Fruit fly (Drosophila melanogaster): ENCODE results near the gene bnl.

bnl gene

DNA sequence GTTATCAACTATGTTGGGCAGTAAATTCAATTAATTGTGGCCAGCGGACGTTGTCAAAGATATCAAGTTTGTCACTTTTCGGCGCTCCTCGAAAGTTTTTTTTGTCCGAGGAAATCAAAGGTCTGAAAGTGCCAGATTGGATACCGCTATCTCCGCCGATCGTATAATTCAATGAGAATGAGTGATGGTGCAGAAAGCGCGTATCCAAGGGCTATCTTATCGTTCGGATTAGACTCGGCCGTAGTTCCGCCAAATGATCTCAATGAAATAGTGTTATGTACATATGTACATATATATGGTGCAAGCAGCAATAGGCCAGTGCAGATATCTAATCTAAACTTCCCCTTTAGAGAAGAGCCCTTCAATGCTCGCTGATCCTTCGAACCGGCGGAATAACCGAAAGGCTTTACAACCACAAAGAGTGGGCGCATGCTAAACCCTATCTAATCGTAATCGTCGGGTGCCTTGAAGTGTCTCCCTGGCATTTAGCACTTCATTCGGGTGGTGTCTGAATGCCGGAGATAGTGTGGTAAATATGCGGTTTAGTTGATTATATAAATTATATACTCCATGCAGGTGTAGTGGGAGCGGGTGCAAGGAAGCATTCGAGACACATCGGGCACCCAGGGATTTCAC lies 36.6 kb upstream of the bnl start:
- TF ChIP-seq Mnt (GFP tag; optimal IDR thresholded peaks at IDR 0.05) (peak; percentile 2), cnc (optimal IDR thresholded peaks at IDR 0.05) (no peak), Crg-1 (GFP tag; optimal IDR thresholded peaks at IDR 0.05) (peak; percentile 8), cic (GFP tag; optimal IDR thresholded peaks at IDR 0.05) (peak; percentile 90), pad (GFP tag; optimal IDR thresholded peaks at IDR 0.05) (no peak)

DNA sequence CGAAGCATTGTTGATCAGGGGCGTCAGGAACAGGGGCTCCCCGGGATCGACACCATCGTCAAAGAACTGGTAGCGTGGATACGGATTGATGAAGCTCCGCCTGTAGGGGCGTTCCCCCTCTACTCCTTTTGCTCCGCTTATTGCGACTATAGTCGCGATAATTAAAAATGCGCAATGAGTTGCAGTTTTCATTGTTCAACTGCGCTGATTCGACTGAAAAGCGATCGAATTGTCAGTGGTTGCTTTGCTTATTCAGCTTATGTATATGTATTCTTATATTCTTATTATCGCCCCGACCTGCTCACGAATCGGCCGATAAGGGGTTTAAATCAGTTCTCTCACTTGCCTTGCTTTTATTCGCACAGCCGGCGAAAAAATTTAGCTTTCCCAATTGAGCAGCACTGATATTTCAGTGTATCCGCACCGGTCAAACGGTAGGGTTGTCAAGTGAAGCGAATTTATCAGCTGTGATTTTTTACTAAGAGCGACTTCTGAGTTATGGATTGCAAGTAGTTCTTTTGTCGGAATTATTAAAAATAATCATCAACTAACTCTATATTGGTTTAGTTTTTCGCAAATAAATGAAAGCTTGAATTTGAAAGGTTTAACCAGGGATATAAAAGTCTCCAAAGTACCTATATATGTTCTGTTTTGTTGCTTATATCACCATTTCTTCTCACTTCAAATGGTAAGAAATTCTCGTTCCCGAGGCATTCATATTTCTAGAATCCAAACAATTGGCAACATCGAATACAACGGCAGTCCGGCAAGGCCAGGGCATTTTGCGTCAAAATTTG lies 27.6 kb upstream of the bnl start, which contains the start of the genes CG4572 and CG4686:
Gene CG4572 (minus strand): TSS at position 415 of the 797 bp plus-strand sequence.
Gene CG4686 (plus strand): TSS at position 518 of the 797 bp plus-strand sequence.
- TF ChIP-seq CG7101 (tag; optimal IDR thresholded peaks at IDR 0.05): peak; percentile 77
- peak; percentile 77 for TF ChIP-seq toe (GFP tag; optimal IDR thresholded peaks at IDR 0.05)
- peak; percentile 88 for TF ChIP-seq CG7045 (GFP tag; optimal IDR thresholded peaks at IDR 0.05)
- TF ChIP-seq tj (GFP tag; optimal IDR thresholded peaks at IDR 0.05): peak; percentile 99
- TF ChIP-seq cnc (optimal IDR thresholded peaks at IDR 0.05): peak; percentile 84 to 96
- peak; percentile 65 for TF ChIP-seq Clk (GFP tag; optimal IDR thresholded peaks at IDR 0.05)
- TF ChIP-seq CG5204 (GFP tag; optimal IDR thresholded peaks at IDR 0.05): peak; percentile 90
- peak; percentile 97 for TF ChIP-seq CG14711 (tag; optimal IDR thresholded peaks at IDR 0.05)
- TF ChIP-seq ovo (GFP tag; optimal IDR thresholded peaks at IDR 0.05): peak; percentile 64
- TF ChIP-seq pad (GFP tag; optimal IDR thresholded peaks at IDR 0.05): peak; percentile 69
- TF ChIP-seq Mnt (GFP tag; optimal IDR thresholded peaks at IDR 0.05): peak; percentile 55
- peak; percentile 75 for TF ChIP-seq cic (GFP tag; optimal IDR thresholded peaks at IDR 0.05)
- peak; percentile 72 for TF ChIP-seq CG33017 (tag; optimal IDR thresholded peaks at IDR 0.05)
- peak; percentile 78 for TF ChIP-seq CG12768 (GFP tag; optimal IDR thresholded peaks at IDR 0.05)
- peak; percentile 91 for TF ChIP-seq Hr96 (GFP tag; optimal IDR thresholded peaks at IDR 0.05)
- TF ChIP-seq CG11617 (GFP tag; optimal IDR thresholded peaks at IDR 0.05): peak; percentile 87
- no peak for TF ChIP-seq kay (GFP tag; ENCODE audit: borderline replicate concordance)
- peak; percentile 82 for TF ChIP-seq bab1 (GFP tag; optimal IDR thresholded peaks at IDR 0.05)
- peak; percentile 73 for TF ChIP-seq CG1620 (GFP tag; optimal IDR thresholded peaks at IDR 0.05)
- peak; percentile 82 for TF ChIP-seq Crg-1 (GFP tag; optimal IDR thresholded peaks at IDR 0.05)

DNA sequence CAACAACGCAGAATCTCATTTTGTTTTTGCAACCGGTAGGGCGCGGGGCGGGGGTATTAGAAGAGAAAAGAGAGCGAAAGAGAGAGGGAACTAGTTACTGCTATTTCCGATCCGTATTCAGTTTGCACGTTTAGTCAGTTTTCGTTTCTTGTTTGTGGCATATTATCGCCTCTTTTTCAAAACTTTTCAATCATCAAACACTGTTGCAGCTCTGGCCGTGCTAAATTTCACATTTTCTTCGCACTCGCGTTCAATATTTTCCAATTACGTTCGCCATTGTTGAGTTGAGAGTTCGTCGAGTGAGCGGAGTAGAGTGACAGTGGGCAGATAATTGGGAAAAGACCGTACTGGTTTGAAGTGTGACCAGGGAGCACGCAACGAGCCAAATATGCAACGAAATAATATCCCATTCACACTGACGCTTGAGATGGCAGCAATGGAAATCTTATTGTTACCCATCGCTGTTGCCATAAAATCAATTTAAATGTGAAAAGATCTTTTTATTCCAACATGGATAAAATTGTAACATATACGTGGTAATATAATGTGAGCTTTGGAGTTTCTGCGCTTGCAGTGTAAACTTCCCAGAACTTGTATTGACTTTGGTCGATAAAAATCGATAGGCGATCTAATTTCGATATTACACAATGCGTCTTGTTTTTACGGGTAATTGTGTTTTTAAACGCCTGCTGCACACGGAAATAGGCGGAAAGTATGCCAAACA lies 24.5 kb upstream of the bnl start, which contains the start of the genes Ire1 and Mrm2:
Gene Ire1 (minus strand): TSS at position 296 of the 724 bp plus-strand sequence.
Gene Mrm2 (plus strand): TSS at position 615 of the 724 bp plus-strand sequence.
- TF ChIP-seq toe (GFP tag; optimal IDR thresholded peaks at IDR 0.05) (peak; percentile 94), ovo (GFP tag; optimal IDR thresholded peaks at IDR 0.05) (peak; percentile 77), cnc (optimal IDR thresholded peaks at IDR 0.05) (no peak), tj (GFP tag; optimal IDR thresholded peaks at IDR 0.05) (peak; percentile 45), CG1620 (GFP tag; optimal IDR thresholded peaks at IDR 0.05) (peak; percentile 88), bab1 (GFP tag; optimal IDR thresholded peaks at IDR 0.05) (peak; percentile 42), CG33017 (tag; optimal IDR thresholded peaks at IDR 0.05) (peak; percentile 38), Mnt (GFP tag; optimal IDR thresholded peaks at IDR 0.05) (peak; percentile 59), CG7101 (tag; optimal IDR thresholded peaks at IDR 0.05) (peak; percentile 73), Crg-1 (GFP tag; optimal IDR thresholded peaks at IDR 0.05) (peak; percentile 66), CG11617 (GFP tag; optimal IDR thresholded peaks at IDR 0.05) (peak; percentile 78), CG12768 (GFP tag; optimal IDR thresholded peaks at IDR 0.05) (peak; percentile 67), pad (GFP tag; optimal IDR thresholded peaks at IDR 0.05) (peak; percentile 61), CG14711 (tag; optimal IDR thresholded peaks at IDR 0.05) (peak; percentile 53), CG7045 (GFP tag; optimal IDR thresholded peaks at IDR 0.05) (peak; percentile 67), Hr96 (GFP tag; optimal IDR thresholded peaks at IDR 0.05) (peak; percentile 86), Clk (GFP tag; optimal IDR thresholded peaks at IDR 0.05) (peak; percentile 70), CG5204 (GFP tag; optimal IDR thresholded peaks at IDR 0.05) (no peak), kay (GFP tag; ENCODE audit: borderline replicate concordance) (no peak), cic (GFP tag; optimal IDR thresholded peaks at IDR 0.05) (peak; percentile 13)

DNA sequence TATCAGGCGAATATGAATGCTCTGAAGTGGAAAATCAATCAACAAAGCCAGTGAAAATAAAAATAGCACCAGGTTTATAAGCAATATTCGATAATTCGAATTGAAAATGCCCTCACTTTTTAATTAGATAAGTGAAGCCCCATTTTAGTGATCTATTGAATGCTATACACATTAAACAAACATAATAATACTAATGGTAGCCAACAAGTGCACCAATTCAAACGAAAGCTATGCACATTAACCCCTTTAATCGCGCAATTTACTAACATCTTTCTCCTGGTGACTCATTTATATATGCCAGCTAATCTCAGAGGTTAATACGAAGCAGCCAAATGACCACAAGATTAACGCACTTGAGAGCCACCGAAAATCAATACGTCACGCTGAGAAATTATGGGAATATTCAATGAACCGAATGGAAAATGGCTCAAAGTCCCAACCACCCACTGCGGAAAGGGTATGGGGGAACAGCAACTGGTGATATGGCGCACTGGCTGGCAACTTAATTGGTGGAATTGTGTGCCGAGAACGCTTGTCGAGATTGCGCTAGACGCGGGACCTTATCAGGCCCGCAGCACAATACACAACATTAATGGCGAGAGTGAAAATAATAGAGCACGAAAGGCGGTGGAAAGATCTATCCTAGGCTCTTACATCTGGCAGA lies 22.9 kb upstream of the bnl start:
- TF ChIP-seq kay (GFP tag; ENCODE audit: borderline replicate concordance): no peak
- TF ChIP-seq Mnt (GFP tag; optimal IDR thresholded peaks at IDR 0.05): peak; percentile 52
- peak; percentile 7 for TF ChIP-seq pad (GFP tag; optimal IDR thresholded peaks at IDR 0.05)
- no peak for TF ChIP-seq CG7101 (tag; optimal IDR thresholded peaks at IDR 0.05)
- peak; percentile 42 for TF ChIP-seq toe (GFP tag; optimal IDR thresholded peaks at IDR 0.05)
- TF ChIP-seq ovo (GFP tag; optimal IDR thresholded peaks at IDR 0.05): peak; percentile 14
- TF ChIP-seq tj (GFP tag; optimal IDR thresholded peaks at IDR 0.05): no peak
- peak; percentile 62 for TF ChIP-seq CG11617 (GFP tag; optimal IDR thresholded peaks at IDR 0.05)
- TF ChIP-seq CG12768 (GFP tag; optimal IDR thresholded peaks at IDR 0.05): peak; percentile 94
- peak; percentile 55 for TF ChIP-seq Hr96 (GFP tag; optimal IDR thresholded peaks at IDR 0.05)
- TF ChIP-seq CG5204 (GFP tag; optimal IDR thresholded peaks at IDR 0.05): no peak
- peak; percentile 16 for TF ChIP-seq CG1620 (GFP tag; optimal IDR thresholded peaks at IDR 0.05)
- peak; percentile 91 for TF ChIP-seq cic (GFP tag; optimal IDR thresholded peaks at IDR 0.05)
- peak; percentile 54 for TF ChIP-seq CG7045 (GFP tag; optimal IDR thresholded peaks at IDR 0.05)
- TF ChIP-seq Crg-1 (GFP tag; optimal IDR thresholded peaks at IDR 0.05): no peak

Measured in whole organism, adult.